Fruit fly (Drosophila melanogaster) whole organism, embryonic: ENCODE results near the gene CG11131.

Experiments used
- CG7987 ChIP-seq: fragments of 200-800 bp; sonication (Bioruptor generic); optimal IDR thresholded peaks from 2 replicates; lab custom pipeline; 2018; ENCODE audit warnings: missing biosample characterization, mild to moderate bottlenecking, missing genetic modification characterization, moderate library complexity
- MTF-1 ChIP-seq: fragments of 200-800 bp; sonication (Bioruptor generic); optimal IDR thresholded peaks from 2 replicates; lab custom pipeline; 2018; ENCODE audit warnings: missing biosample characterization, mild to moderate bottlenecking, missing genetic modification characterization, borderline replicate concordance
- mirr ChIP-seq: fragments of 200-800 bp; sonication (Bioruptor generic); optimal IDR thresholded peaks from 3 replicates; lab custom pipeline; 2018; ENCODE audit warnings: missing biosample characterization, mild to moderate bottlenecking, missing genetic modification characterization

dm6 chr3L:22851172-22852128 lies 47.1 kb upstream of the CG11131 start:
- TF ChIP-seq CG7987 (GFP tag; lab: Kevin White, UChicago) (no peak), MTF-1 (no peak), mirr (GFP tag; lab: Kevin White, UChicago) (no peak)
